Worm (Caenorhabditis elegans): ENCODE results near the gene ZK856.7.

The ZK856.7 gene

DNA sequence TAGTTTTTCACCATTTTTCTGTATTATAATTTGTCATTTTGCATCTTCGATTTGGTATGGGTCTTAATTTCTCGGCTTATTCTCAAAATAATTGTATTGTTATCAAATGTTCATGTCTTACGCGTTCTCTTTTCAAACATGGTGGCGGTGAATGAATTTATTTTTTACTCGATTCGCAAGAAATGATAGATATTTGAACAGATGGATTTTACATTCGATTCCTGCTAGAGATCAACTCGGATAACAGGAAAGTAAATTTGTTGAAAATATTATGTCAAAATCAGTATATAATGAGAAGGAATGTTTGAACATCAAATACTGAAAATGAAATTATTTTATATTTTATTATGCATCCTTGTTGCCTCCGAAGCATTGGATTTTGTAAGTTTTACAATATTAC is 18.9 kb upstream of the ZK856.7 start, which contains the start of gene ZK856.4 (continued):
- TF ChIP-seq ztf-11 (tag; optimal IDR thresholded peaks at IDR 0.05), result no peak

DNA sequence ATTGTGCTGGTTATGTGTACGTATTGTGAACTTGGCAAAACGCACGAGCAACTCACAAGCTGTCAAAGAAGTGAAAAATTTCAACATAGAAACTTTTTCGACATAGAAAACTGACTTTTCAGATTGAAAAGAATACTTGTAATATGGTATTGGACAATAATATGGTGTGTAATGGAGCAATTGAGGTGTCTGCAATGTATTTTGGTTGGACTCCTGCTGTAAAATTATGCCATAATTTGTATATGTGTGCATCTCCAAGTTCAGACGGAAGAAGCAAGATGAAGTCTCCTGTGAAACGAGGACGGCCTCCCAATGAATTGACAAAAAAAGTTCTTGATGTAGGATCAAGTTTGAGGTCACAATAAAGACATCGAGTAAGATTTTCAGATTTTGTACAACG is 18.1 kb upstream of the ZK856.7 start:
- peak in 1 of 2 experiments; percentile 77 for TF ChIP-seq unc-62 (GFP tag; optimal IDR thresholded peaks at IDR 0.05 in 1 of 2)
- TF ChIP-seq unc-62 (tag; optimal IDR thresholded peaks at IDR 0.05), result no peak
- TF ChIP-seq aha-1 (tag), result peak; percentile 66
- TF ChIP-seq rbr-2 (tag; optimal IDR thresholded peaks at IDR 0.05), result no peak

DNA sequence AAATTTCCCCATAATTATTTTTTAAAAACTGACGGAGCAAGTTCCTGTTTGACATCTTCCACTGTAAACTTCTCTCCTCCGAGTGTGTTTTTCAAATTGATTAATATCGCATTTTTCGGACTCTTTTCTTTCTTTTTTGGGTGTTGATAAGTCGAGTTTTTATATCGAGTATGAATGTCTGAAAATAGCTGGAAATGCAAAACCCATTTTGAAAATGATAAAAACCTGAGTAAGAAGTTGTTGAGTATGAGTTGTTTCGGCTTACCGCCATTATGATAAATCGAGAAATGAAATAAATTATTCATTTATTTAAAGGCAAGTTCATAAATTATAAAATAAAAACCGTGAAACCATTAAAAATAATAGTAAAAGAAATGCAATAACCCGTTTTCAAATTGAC is 16.2 kb upstream of the ZK856.7 start, which contains the start of gene ZK856.18:
Gene ZK856.18 (minus strand): TSS at position 289 of the 400 bp plus-strand sequence.
- TF ChIP-seq unc-62 (GFP tag; optimal IDR thresholded peaks at IDR 0.05 in 1 of 2), result peak in 1 of 2 experiments; percentile 90
- TF ChIP-seq unc-62 (tag; optimal IDR thresholded peaks at IDR 0.05), result no peak
- TF ChIP-seq F26F4.8 (GFP tag; conservative IDR thresholded peaks at IDR 0.05), result no peak

- TF ChIP-seq mdl-1 (tag; optimal IDR thresholded peaks at IDR 0.05), result peak in 1 of 2 experiments; percentile 37
- peak; percentile 67 for TF ChIP-seq dve-1 (tag; optimal IDR thresholded peaks at IDR 0.05; ENCODE audit: insufficient read depth)
- TF ChIP-seq daf-16 (GFP tag; optimal IDR thresholded peaks at IDR 0.05), result no peak
- TF ChIP-seq daf-16 (tag; optimal IDR thresholded peaks at IDR 0.05), result peak; percentile 69
- no peak for TF ChIP-seq nhr-41 (GFP tag; IDR thresholded peaks at IDR 0.05)
- TF ChIP-seq saeg-2 (GFP tag; IDR thresholded peaks at IDR 0.05), result no peak
- peak; percentile 3 for TF ChIP-seq nhr-48 (tag; optimal IDR thresholded peaks at IDR 0.05)
- TF ChIP-seq php-3 (GFP tag; IDR thresholded peaks at IDR 0.05), result peak; percentile 95
- peak; percentile 59 for TF ChIP-seq nhr-28 (tag; optimal IDR thresholded peaks at IDR 0.05)
- peak; percentile 73 for TF ChIP-seq mxl-3 (GFP tag; optimal IDR thresholded peaks at IDR 0.05)
- TF ChIP-seq daf-8 (GFP tag; IDR thresholded peaks at IDR 0.05), result no peak
- peak; percentile 34; the same call in 1 of the 2 replicates for TF ChIP-seq tra-1 (GFP tag; IDR thresholded peaks at IDR 0.05)
- TF ChIP-seq pqm-1 (tag; optimal IDR thresholded peaks at IDR 0.05), result peak; percentile 76
- TF ChIP-seq sdz-12 (GFP tag; optimal IDR thresholded peaks at IDR 0.05), result no peak
- TF ChIP-seq hlh-11 (tag; optimal IDR thresholded peaks at IDR 0.05), result peak; percentile 85
- TF ChIP-seq hlh-30 (tag; optimal IDR thresholded peaks at IDR 0.05; ENCODE audit: insufficient read depth), result peak; percentile 21
Observed at ce11 chrV:10190081-10190556, 11.8 kb upstream of the ZK856.7 start, which contains the start of gene ZK856.5. Gene ZK856.5 (minus strand): TSS chrV:10190131.

- peak; percentile 41 for TF ChIP-seq aha-1 (tag)
- no peak for TF ChIP-seq nhr-111 (GFP tag; optimal IDR thresholded peaks at IDR 0.05)
- peak; percentile 11 for TF ChIP-seq pqm-1 (tag; optimal IDR thresholded peaks at IDR 0.05)
- no peak for TF ChIP-seq dpl-1 (GFP tag; optimal IDR thresholded peaks at IDR 0.05)
- TF ChIP-seq unc-62 (GFP tag; optimal IDR thresholded peaks at IDR 0.05 in 1 of 2), result peak in 1 of 2 experiments; percentile 13
- no peak for TF ChIP-seq unc-62 (tag; optimal IDR thresholded peaks at IDR 0.05)
- TF ChIP-seq cey-2 (tag; optimal IDR thresholded peaks at IDR 0.05; ENCODE audit: borderline replicate concordance, insufficient read depth), result no peak
- TF ChIP-seq nhr-28 (tag; optimal IDR thresholded peaks at IDR 0.05), result peak; percentile 23
- peak; percentile 14; the same call in 1 of the 2 replicates for TF ChIP-seq php-3 (GFP tag; IDR thresholded peaks at IDR 0.05)
- TF ChIP-seq daf-12 (tag; optimal IDR thresholded peaks at IDR 0.05), result no peak
- no peak for TF ChIP-seq fkh-10 (GFP tag; optimal IDR thresholded peaks at IDR 0.05)
- TF ChIP-seq zag-1 (tag; optimal IDR thresholded peaks at IDR 0.05), result no peak
- no peak for TF ChIP-seq mes-2 (tag; optimal IDR thresholded peaks at IDR 0.05; ENCODE audit: poor library complexity, severe bottlenecking)
- TF ChIP-seq unc-39 (tag; optimal IDR thresholded peaks at IDR 0.05), result no peak
- no peak for TF ChIP-seq D1046.2 (GFP tag; IDR thresholded peaks at IDR 0.05)
- TF ChIP-seq egl-27 (tag; optimal IDR thresholded peaks at IDR 0.05), result no peak
- no peak for TF ChIP-seq daf-16 (GFP tag; optimal IDR thresholded peaks at IDR 0.05)
- peak; percentile 91 for TF ChIP-seq daf-16 (tag; optimal IDR thresholded peaks at IDR 0.05)
Observed at ce11 chrV:10191242-10191641, 10.7 kb upstream of the ZK856.7 start.

Measured in whole organism, L4 larva.